Worm (Caenorhabditis elegans) whole organism, dauer: ENCODE measurements around the gene Y39A1A.9.

Experiments used
- unc-62 ChIP-seq: sonication (generic microtip); optimal IDR thresholded peaks from 2 replicates; lab custom pipeline; 2017; ENCODE audit warnings: missing biosample characterization, missing genetic modification reagents, missing genetic modification characterization

The Y39A1A.9 gene

ce11 chrIII:10633403-10633674 is at the start of gene Y39A1A.9:
Gene Y39A1A.9 (minus strand): TSS chrIII:10633501.
- TF ChIP-seq unc-62 (GFP tag; lab: Kevin White, UChicago), result no peak

- no peak for TF ChIP-seq unc-62 (GFP tag; lab: Kevin White, UChicago)
These were observed 45.7 kb upstream of the Y39A1A.9 start, which contains the start of gene Y39A1A.16 for ce11 chrIII:10678971-10679370. Gene Y39A1A.16 (plus strand): TSS chrIII:10679271.

- TF ChIP-seq unc-62 (GFP tag; lab: Kevin White, UChicago), result no peak
These were observed 38.6 kb upstream of the Y39A1A.9 start for ce11 chrIII:10671894-10672293.

ce11 chrIII:10666640-10667039 is 33.3 kb upstream of the Y39A1A.9 start:
- no peak for TF ChIP-seq unc-62 (GFP tag; lab: Kevin White, UChicago)

ce11 chrIII:10661292-10661691 is 28.0 kb upstream of the Y39A1A.9 start:
- TF ChIP-seq unc-62 (GFP tag; lab: Kevin White, UChicago), result no peak

- TF ChIP-seq unc-62 (GFP tag; lab: Kevin White, UChicago), result no peak
These were observed 25.1 kb upstream of the Y39A1A.9 start for ce11 chrIII:10658394-10658793.

- no peak for TF ChIP-seq unc-62 (GFP tag; lab: Kevin White, UChicago)
These were observed 24.4 kb upstream of the Y39A1A.9 start for ce11 chrIII:10657661-10658060.

ce11 chrIII:10656069-10656468 is 22.8 kb upstream of the Y39A1A.9 start:
- no peak for TF ChIP-seq unc-62 (GFP tag; lab: Kevin White, UChicago)

ce11 chrIII:10654718-10655117 is 21.4 kb upstream of the Y39A1A.9 start, which contains the start of gene cnt-2:
Gene cnt-2 (plus strand): TSS chrIII:10655018.
- no peak for TF ChIP-seq unc-62 (GFP tag; lab: Kevin White, UChicago)

ce11 chrIII:10653479-10653878 is 20.2 kb upstream of the Y39A1A.9 start:
- TF ChIP-seq unc-62 (GFP tag; lab: Kevin White, UChicago), result no peak

- no peak for TF ChIP-seq unc-62 (GFP tag; lab: Kevin White, UChicago)
These were observed 19.5 kb upstream of the Y39A1A.9 start for ce11 chrIII:10652833-10653232.

- no peak for TF ChIP-seq unc-62 (GFP tag; lab: Kevin White, UChicago)
These were observed 18.3 kb upstream of the Y39A1A.9 start for ce11 chrIII:10651634-10652033.

ce11 chrIII:10649219-10649618 is 15.9 kb upstream of the Y39A1A.9 start, which contains the start of gene emg-1:
Gene emg-1 (plus strand): TSS chrIII:10649519.
- no peak for TF ChIP-seq unc-62 (GFP tag; lab: Kevin White, UChicago)

ce11 chrIII:10646094-10646493 is 12.8 kb upstream of the Y39A1A.9 start, which contains the start of gene orc-4:
Gene orc-4 (plus strand): TSS chrIII:10646170.
- TF ChIP-seq unc-62 (GFP tag; lab: Kevin White, UChicago), result no peak

- no peak for TF ChIP-seq unc-62 (GFP tag; lab: Kevin White, UChicago)
These were observed 9.5 kb upstream of the Y39A1A.9 start, which contains the start of the genes dhs-11 and orc-1 for ce11 chrIII:10642781-10643180. Gene dhs-11 (minus strand): TSS chrIII:10642865. Gene orc-1 (plus strand): TSS chrIII:10643129.

- TF ChIP-seq unc-62 (GFP tag; lab: Kevin White, UChicago), result no peak
These were observed 5.2 kb upstream of the Y39A1A.9 start, which contains the start of gene Y39A1A.27 for ce11 chrIII:10638339-10639021. Gene Y39A1A.27 (plus strand): TSS chrIII:10638971.

- TF ChIP-seq unc-62 (GFP tag; lab: Kevin White, UChicago), result no peak
These were observed 4.6 kb upstream of the Y39A1A.9 start for ce11 chrIII:10637933-10638332.
